Worm (Caenorhabditis elegans) whole organism, L4/young adult: ENCODE data around the gene ZK1248.17.

Experiments
- W03F9.2 ChIP-seq: fragments of 150-350 bp; optimal IDR thresholded peaks from 2 replicates; lab custom pipeline; 2014; ENCODE audit warnings: missing biosample characterization, missing genetic modification characterization
- dao-5 ChIP-seq: sonication (generic microtip); optimal IDR thresholded peaks from 2 replicates; lab custom pipeline; 2016; ENCODE audit warnings: missing genotype, missing genetic modification characterization, moderate library complexity, missing compliant biosample characterization

DNA sequence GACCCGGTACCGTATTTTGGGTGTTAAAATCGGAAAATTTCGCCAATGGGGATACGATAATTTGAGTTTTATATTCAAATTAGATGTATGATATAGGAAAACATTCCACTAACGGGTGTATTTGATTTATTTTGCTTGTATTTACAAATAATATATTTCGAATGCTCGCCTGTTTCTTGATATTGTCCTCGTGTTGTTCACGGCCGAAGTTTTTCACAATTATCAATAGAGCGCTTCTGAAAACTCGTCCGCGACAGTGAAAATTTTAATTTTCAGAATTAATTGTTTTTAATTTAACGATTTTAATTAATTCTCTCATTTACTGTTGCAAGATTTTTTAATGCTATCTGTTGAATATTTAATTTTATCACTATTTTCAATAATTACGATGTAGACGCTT, 25.7 kb downstream of the ZK1248.17 start:
- peak; percentile 61 for TF ChIP-seq W03F9.2 (tag; lab: Kevin White, UChicago)
- TF ChIP-seq dao-5 (tag; lab: Kevin White, UChicago) = no peak
